Fruit fly (Drosophila melanogaster) whole organism, adult: ENCODE measurements around the gene His2Av.

Experiments
- CG11617 ChIP-seq: fragments of 200-800 bp; sonication (Bioruptor generic); optimal IDR thresholded peaks from 2 replicates; lab custom pipeline; 2017; ENCODE audit warnings: mild to moderate bottlenecking, missing biosample characterization, missing genetic modification reagents, missing genetic modification characterization
- CG12768 ChIP-seq: fragments of 200-800 bp; sonication (Bioruptor generic); optimal IDR thresholded peaks from 2 replicates; lab custom pipeline; 2017; ENCODE audit warnings: missing biosample characterization, missing genetic modification characterization, mild to moderate bottlenecking, moderate library complexity, missing genetic modification reagents
- CG14711 ChIP-seq: fragments of 200-800 bp; sonication (Bioruptor generic); optimal IDR thresholded peaks from 2 replicates; lab custom pipeline; 2018; ENCODE audit warnings: missing biosample characterization, mild to moderate bottlenecking, missing genetic modification characterization, moderate library complexity
- CG1620 ChIP-seq: fragments of 200-800 bp; sonication (Bioruptor generic); optimal IDR thresholded peaks from 2 replicates; lab custom pipeline; 2016; ENCODE audit warnings: missing biosample characterization, missing genetic modification characterization
- CG33017 ChIP-seq: fragments of 200-800 bp; sonication (Bioruptor generic); optimal IDR thresholded peaks from 2 replicates; lab custom pipeline; 2018; ENCODE audit warnings: missing biosample characterization, mild to moderate bottlenecking, missing genetic modification characterization, moderate library complexity
- CG5204 ChIP-seq: fragments of 200-800 bp; sonication (Bioruptor generic); optimal IDR thresholded peaks from 2 replicates; lab custom pipeline; 2016; ENCODE audit warnings: missing biosample characterization, missing genetic modification characterization
- CG7045 ChIP-seq: fragments of 200-800 bp; sonication (Bioruptor generic); optimal IDR thresholded peaks from 2 replicates; lab custom pipeline; 2017; ENCODE audit warnings: missing biosample characterization, mild to moderate bottlenecking, missing genetic modification characterization
- CG7101 ChIP-seq: fragments of 200-800 bp; sonication (Bioruptor generic); optimal IDR thresholded peaks from 2 replicates; lab custom pipeline; 2018; ENCODE audit warnings: missing biosample characterization, mild to moderate bottlenecking, missing genetic modification characterization, moderate library complexity
- Clk ChIP-seq: fragments of 200-800 bp; sonication (Bioruptor generic); optimal IDR thresholded peaks from 2 replicates; lab custom pipeline; 2017; ENCODE audit warnings: missing biosample characterization, missing genetic modification characterization
- Crg-1 ChIP-seq: fragments of 200-800 bp; sonication (Bioruptor generic); optimal IDR thresholded peaks from 2 replicates; lab custom pipeline; 2016; ENCODE audit warnings: missing biosample characterization, missing genetic modification characterization
- Hr96 ChIP-seq: fragments of 200-800 bp; sonication (Bioruptor generic); optimal IDR thresholded peaks from 2 replicates; lab custom pipeline; 2016; ENCODE audit warnings: missing biosample characterization, missing genetic modification characterization
- Mnt ChIP-seq: fragments of 200-800 bp; sonication (Bioruptor generic); optimal IDR thresholded peaks from 2 replicates; lab custom pipeline; 2016; ENCODE audit warnings: missing biosample characterization, mild to moderate bottlenecking, missing genetic modification characterization
- bab1 ChIP-seq: fragments of 200-800 bp; sonication (Bioruptor generic); optimal IDR thresholded peaks from 3 replicates; lab custom pipeline; 2019; ENCODE audit warnings: missing biosample characterization, mild to moderate bottlenecking, missing genetic modification characterization, moderate library complexity
- cic ChIP-seq: fragments of 200-800 bp; sonication (Bioruptor generic); optimal IDR thresholded peaks from 2 replicates; lab custom pipeline; 2017; ENCODE audit warnings: missing biosample characterization, mild to moderate bottlenecking, missing genetic modification characterization, moderate library complexity
- cnc ChIP-seq, 2 experiments: fragments of >200 bp; optimal IDR thresholded peaks; 2 replicates each; lab custom pipeline; 2017
- kay ChIP-seq: fragments of 200-800 bp; sonication (Bioruptor generic); peaks from one replicate; lab custom pipeline; 2016; ENCODE audit warnings: missing biosample characterization, missing genetic modification characterization, borderline replicate concordance
- ovo ChIP-seq: fragments of 200-800 bp; sonication (Bioruptor generic); optimal IDR thresholded peaks from 2 replicates; lab custom pipeline; 2016; ENCODE audit warnings: missing biosample characterization, missing genetic modification characterization
- pad ChIP-seq: fragments of 200-800 bp; sonication (Bioruptor generic); optimal IDR thresholded peaks from 3 replicates; lab custom pipeline; 2017; ENCODE audit warnings: missing biosample characterization, missing genetic modification characterization, mild to moderate bottlenecking, moderate library complexity, missing genetic modification reagents
- tj ChIP-seq: fragments of 200-800 bp; sonication (Bioruptor generic); optimal IDR thresholded peaks from 3 replicates; lab custom pipeline; 2017; ENCODE audit warnings: missing biosample characterization, mild to moderate bottlenecking, missing genetic modification characterization, moderate library complexity
- toe ChIP-seq: fragments of 200-800 bp; sonication (Bioruptor generic); optimal IDR thresholded peaks from 2 replicates; lab custom pipeline; 2016; ENCODE audit warnings: missing biosample characterization, missing genetic modification characterization

Gene His2Av

dm6 chr3R:26862213-26862612 lies 4.5 kb upstream of the His2Av start:
- no peak for TF ChIP-seq Mnt (GFP tag; lab: Kevin White, UChicago)
- no peak for TF ChIP-seq toe (GFP tag; lab: Kevin White, UChicago)
- TF ChIP-seq Clk (GFP tag; lab: Kevin White, UChicago) = no peak
- no peak for TF ChIP-seq CG5204 (GFP tag; lab: Kevin White, UChicago)
- TF ChIP-seq CG7101 (tag; lab: Kevin White, UChicago) = no peak
- no peak for TF ChIP-seq ovo (GFP tag; lab: Kevin White, UChicago)
- no peak for TF ChIP-seq pad (GFP tag; lab: Kevin White, UChicago)
- TF ChIP-seq CG33017 (tag; lab: Kevin White, UChicago) = no peak
- no peak for TF ChIP-seq tj (GFP tag; lab: Kevin White, UChicago)
- no peak for TF ChIP-seq cnc (optimal IDR thresholded peaks at IDR 0.05; lab: Kevin White, UChicago)
- no peak for TF ChIP-seq bab1
- TF ChIP-seq CG14711 (tag; lab: Kevin White, UChicago) = no peak
- TF ChIP-seq CG11617 (GFP tag; lab: Kevin White, UChicago) = no peak
- no peak for TF ChIP-seq cic

DNA sequence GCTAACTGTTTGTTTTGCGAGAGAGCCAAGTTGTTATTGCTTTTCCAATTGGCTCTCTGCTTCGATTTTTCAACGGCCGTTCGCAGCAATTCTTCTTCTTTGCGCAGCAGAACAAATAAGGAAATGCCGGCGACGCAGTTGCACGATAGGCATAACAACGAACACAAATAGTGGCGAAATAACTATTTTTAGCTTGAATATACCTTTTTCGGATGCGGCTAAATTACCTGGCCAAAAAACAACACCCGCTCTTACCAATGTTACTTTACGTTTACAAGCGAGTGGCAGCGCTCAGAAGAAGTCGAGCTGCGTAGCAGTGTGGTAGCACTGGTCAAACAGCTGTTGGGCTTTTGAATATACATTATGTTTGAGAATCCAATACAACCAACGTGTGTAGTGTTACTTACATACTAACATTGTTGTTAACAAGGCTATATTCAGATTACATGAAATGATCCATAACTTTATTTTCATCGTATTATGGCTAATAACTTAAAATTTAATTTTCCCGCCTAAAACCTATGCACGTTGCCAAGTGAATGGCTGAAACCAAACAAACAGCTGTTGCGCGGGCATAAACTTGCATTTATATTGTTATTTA lies 3.8 kb upstream of the His2Av start, which contains the start of the genes Lerp and IntS12:
Lerp (minus strand) TSS at position 283 of the 601 bp plus-strand sequence.
IntS12 (plus strand) TSS at position 529 of the 601 bp plus-strand sequence.
- no peak for TF ChIP-seq ovo (GFP tag; lab: Kevin White, UChicago)
- no peak for TF ChIP-seq CG33017 (tag; lab: Kevin White, UChicago)
- TF ChIP-seq cnc (optimal IDR thresholded peaks at IDR 0.05; lab: Kevin White, UChicago) = no peak
- TF ChIP-seq Hr96 (GFP tag; lab: Kevin White, UChicago) = no peak
- peak; percentile 3 for TF ChIP-seq CG7101 (tag; lab: Kevin White, UChicago)
- TF ChIP-seq CG14711 (tag; lab: Kevin White, UChicago) = peak; percentile 24
- peak; percentile 28 for TF ChIP-seq bab1
- no peak for TF ChIP-seq Mnt (GFP tag; lab: Kevin White, UChicago)

DNA sequence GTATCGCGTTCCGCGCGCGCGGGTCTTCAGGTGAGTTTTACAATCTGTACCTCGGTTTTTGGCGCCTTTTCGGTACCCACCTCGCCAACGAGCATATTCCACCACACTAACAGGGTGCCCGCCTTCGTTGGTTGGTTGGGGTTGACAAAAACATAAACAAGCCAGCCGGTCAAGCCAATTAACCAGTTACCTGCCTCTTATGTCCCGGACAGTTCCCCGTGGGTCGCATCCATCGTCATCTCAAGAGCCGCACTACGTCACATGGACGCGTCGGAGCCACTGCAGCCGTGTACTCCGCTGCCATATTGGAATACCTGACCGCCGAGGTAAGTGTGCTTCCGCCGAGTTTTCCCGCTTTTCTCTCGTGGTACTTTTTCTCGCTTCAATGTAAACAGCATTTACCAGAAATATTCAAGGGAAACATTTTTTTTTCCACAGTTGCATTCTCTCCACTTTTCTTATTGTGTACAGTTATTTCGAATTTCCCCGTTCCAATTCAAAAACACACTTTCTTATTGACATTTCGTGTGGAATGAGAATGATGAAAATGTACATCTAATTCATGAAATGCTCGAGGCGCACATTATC lies 822 bp downstream of the His2Av start:
- TF ChIP-seq CG5204 (GFP tag; lab: Kevin White, UChicago) (no peak), CG14711 (tag; lab: Kevin White, UChicago) (no peak), Clk (GFP tag; lab: Kevin White, UChicago) (no peak), Hr96 (GFP tag; lab: Kevin White, UChicago) (no peak), bab1 (no peak), cnc (optimal IDR thresholded peaks at IDR 0.05; lab: Kevin White, UChicago) (no peak), CG12768 (GFP tag; lab: Kevin White, UChicago) (no peak), toe (GFP tag; lab: Kevin White, UChicago) (no peak), CG33017 (tag; lab: Kevin White, UChicago) (no peak), Crg-1 (GFP tag; lab: Kevin White, UChicago) (no peak), kay (GFP tag; lab: Kevin White, UChicago) (no peak)

dm6 chr3R:26869431-26869830 lies 2.7 kb downstream of the His2Av start:
- TF ChIP-seq CG7045 (GFP tag; lab: Kevin White, UChicago) (no peak), cic (no peak), tj (GFP tag; lab: Kevin White, UChicago) (no peak), CG11617 (GFP tag; lab: Kevin White, UChicago) (no peak), bab1 (no peak), CG5204 (GFP tag; lab: Kevin White, UChicago) (no peak), CG12768 (GFP tag; lab: Kevin White, UChicago) (no peak), CG14711 (tag; lab: Kevin White, UChicago) (no peak), CG7101 (tag; lab: Kevin White, UChicago) (no peak), toe (GFP tag; lab: Kevin White, UChicago) (no peak), Mnt (GFP tag; lab: Kevin White, UChicago) (no peak), cnc (optimal IDR thresholded peaks at IDR 0.05; lab: Kevin White, UChicago) (no peak), Clk (GFP tag; lab: Kevin White, UChicago) (no peak), kay (GFP tag; lab: Kevin White, UChicago) (no peak)

dm6 chr3R:26870494-26870893 lies 3.8 kb downstream of the His2Av start:
- TF ChIP-seq cic (no peak), CG14711 (tag; lab: Kevin White, UChicago) (no peak), CG12768 (GFP tag; lab: Kevin White, UChicago) (no peak), kay (GFP tag; lab: Kevin White, UChicago) (no peak), cnc (optimal IDR thresholded peaks at IDR 0.05; lab: Kevin White, UChicago) (no peak), ovo (GFP tag; lab: Kevin White, UChicago) (no peak), pad (GFP tag; lab: Kevin White, UChicago) (no peak), CG33017 (tag; lab: Kevin White, UChicago) (no peak), CG1620 (GFP tag; lab: Kevin White, UChicago) (no peak), Clk (GFP tag; lab: Kevin White, UChicago) (no peak), Mnt (GFP tag; lab: Kevin White, UChicago) (no peak), bab1 (no peak), CG7045 (GFP tag; lab: Kevin White, UChicago) (no peak), tj (GFP tag; lab: Kevin White, UChicago) (no peak)

dm6 chr3R:26871061-26871460 lies 4.3 kb downstream of the His2Av start:
- TF ChIP-seq Mnt (GFP tag; lab: Kevin White, UChicago) (no peak), cic (no peak), kay (GFP tag; lab: Kevin White, UChicago) (no peak), CG5204 (GFP tag; lab: Kevin White, UChicago) (no peak), CG7101 (tag; lab: Kevin White, UChicago) (no peak), CG12768 (GFP tag; lab: Kevin White, UChicago) (no peak), pad (GFP tag; lab: Kevin White, UChicago) (no peak), Clk (GFP tag; lab: Kevin White, UChicago) (no peak), bab1 (no peak), toe (GFP tag; lab: Kevin White, UChicago) (no peak), Crg-1 (GFP tag; lab: Kevin White, UChicago) (no peak)
